Worm (Caenorhabditis elegans) whole organism, L2 larva: Measurements from ENCODE around the gene npr-20.

ENCODE experiments used
- C34F6.9 ChIP-seq: fragments of 150-350 bp; optimal IDR thresholded peaks from 2 replicates; lab custom pipeline; 2014; ENCODE audit warnings: missing biosample characterization, missing genetic modification characterization
- F13H6.1 ChIP-seq: sonication (generic microtip); optimal IDR thresholded peaks from 2 replicates; lab custom pipeline; 2016; ENCODE audit warnings: missing genetic modification characterization, missing compliant biosample characterization
- R02D3.7 ChIP-seq: fragments of 150-350 bp; optimal IDR thresholded peaks from 2 replicates; lab custom pipeline; 2014; ENCODE audit warnings: missing biosample characterization, missing genetic modification characterization
- Y55F3AM.14 ChIP-seq: fragments of 200-800 bp; sonication (Bioruptor generic); optimal IDR thresholded peaks from 2 replicates; lab custom pipeline; 2018; ENCODE audit warnings: mild to moderate bottlenecking, missing genetic modification characterization, missing compliant biosample characterization
- ZK546.5 ChIP-seq: sonication (generic microtip); optimal IDR thresholded peaks from 2 replicates; lab custom pipeline; 2017; ENCODE audit warnings: missing biosample characterization, missing genetic modification characterization
- alr-1 ChIP-seq: fragments of 150-350 bp; optimal IDR thresholded peaks from 2 replicates; lab custom pipeline; 2014; ENCODE audit warnings: missing biosample characterization, missing genetic modification characterization
- aly-2 ChIP-seq: fragments of 150-350 bp; optimal IDR thresholded peaks from 2 replicates; lab custom pipeline; 2014; ENCODE audit warnings: missing biosample characterization, missing genetic modification characterization
- blmp-1 ChIP-seq: sonication (generic microtip); optimal IDR thresholded peaks from 2 replicates; lab custom pipeline; 2017; ENCODE audit warnings: missing genetic modification characterization, mild to moderate bottlenecking, missing compliant biosample characterization, antibody characterized with exemption, moderate library complexity; ENCODE audit not compliant: insufficient read depth
- ceh-82 ChIP-seq: fragments of 150-350 bp; optimal IDR thresholded peaks from 2 replicates; lab custom pipeline; 2014; ENCODE audit warnings: missing biosample characterization, missing genetic modification characterization
- crh-2 ChIP-seq: sonication (generic microtip); optimal IDR thresholded peaks from 2 replicates; lab custom pipeline; 2017; ENCODE audit warnings: missing biosample characterization, missing genetic modification characterization
- egl-27 ChIP-seq: sonication (generic microtip); optimal IDR thresholded peaks from 3 replicates; lab custom pipeline; 2017; ENCODE audit warnings: missing biosample characterization, missing genetic modification reagents, missing genetic modification characterization
- elt-1 ChIP-seq: fragments of 150-350 bp; optimal IDR thresholded peaks from 2 replicates; lab custom pipeline; 2014; ENCODE audit warnings: missing biosample characterization, missing genetic modification characterization
- fos-1 ChIP-seq: fragments of 150-350 bp; optimal IDR thresholded peaks from 2 replicates; lab custom pipeline; 2014; ENCODE audit warnings: missing biosample characterization, missing genetic modification characterization
- gmeb-1 ChIP-seq: fragments of 150-350 bp; optimal IDR thresholded peaks from 2 replicates; lab custom pipeline; 2014; ENCODE audit warnings: missing biosample characterization, missing genetic modification characterization
- lin-11 ChIP-seq: fragments of 150-350 bp; sonication (generic microtip); optimal IDR thresholded peaks from 2 replicates; lab custom pipeline; 2014; ENCODE audit warnings: missing biosample characterization, missing genetic modification characterization, inconsistent platforms, mixed read lengths
- lin-13 ChIP-seq: fragments of 150-350 bp; optimal IDR thresholded peaks from 2 replicates; lab custom pipeline; 2014; ENCODE audit warnings: missing biosample characterization, missing genetic modification reagents, missing genetic modification characterization
- lin-39 ChIP-seq: fragments of 150-350 bp; optimal IDR thresholded peaks from 2 replicates; lab custom pipeline; 2014; ENCODE audit warnings: missing biosample characterization, missing genetic modification reagents, missing genetic modification characterization
- lsy-2 ChIP-seq, 2 experiments: fragments of 150-350 bp in 1 of 2; sonication (generic microtip) in 1 of 2; optimal IDR thresholded peaks; 2 replicates each; lab custom pipeline; 2014 to 2017; ENCODE audit warnings: missing biosample characterization in 2 of 2, missing genetic modification characterization in 2 of 2
- mab-5 ChIP-seq: fragments of 150-350 bp; optimal IDR thresholded peaks from 2 replicates; lab custom pipeline; 2014; ENCODE audit warnings: missing biosample characterization, missing genetic modification characterization
- mbf-1 ChIP-seq: sonication (generic microtip); optimal IDR thresholded peaks from 2 replicates; lab custom pipeline; 2017; ENCODE audit warnings: missing biosample characterization, missing genetic modification characterization
- nhr-11 ChIP-seq: fragments of 150-350 bp; optimal IDR thresholded peaks from 2 replicates; lab custom pipeline; 2014; ENCODE audit warnings: missing biosample characterization, missing genetic modification characterization
- nhr-129 ChIP-seq: fragments of 150-350 bp; optimal IDR thresholded peaks from 2 replicates; lab custom pipeline; 2014; ENCODE audit warnings: missing biosample characterization, missing genetic modification characterization
- nhr-21 ChIP-seq: fragments of 150-350 bp; optimal IDR thresholded peaks from 2 replicates; lab custom pipeline; 2014; ENCODE audit warnings: missing biosample characterization, missing genetic modification characterization
- nhr-237 ChIP-seq: fragments of 150-350 bp; optimal IDR thresholded peaks from 2 replicates; lab custom pipeline; 2014; ENCODE audit warnings: missing biosample characterization, missing genetic modification characterization
- nhr-25 ChIP-seq: fragments of 150-350 bp; sonication (generic microtip); optimal IDR thresholded peaks from 3 replicates; lab custom pipeline; 2014; ENCODE audit warnings: missing biosample characterization, missing genetic modification characterization
- nhr-77 ChIP-seq: fragments of 150-350 bp; optimal IDR thresholded peaks from 2 replicates; lab custom pipeline; 2014; ENCODE audit warnings: missing biosample characterization, missing genetic modification characterization
- peb-1 ChIP-seq: fragments of 150-350 bp; optimal IDR thresholded peaks from 2 replicates; lab custom pipeline; 2014; ENCODE audit warnings: missing biosample characterization, missing genetic modification characterization
- skn-1 ChIP-seq: sonication (generic microtip); optimal IDR thresholded peaks from 2 replicates; lab custom pipeline; 2017; ENCODE audit warnings: missing biosample characterization, missing genetic modification characterization
- sma-3 ChIP-seq: sonication (generic microtip); optimal IDR thresholded peaks from 2 replicates; lab custom pipeline; 2016; ENCODE audit warnings: missing genetic modification reagents, missing genetic modification characterization, missing compliant biosample characterization
- sma-9 ChIP-seq, 2 experiments: fragments of 150-350 bp in 1 of 2; sonication (generic microtip) in 1 of 2; optimal IDR thresholded peaks; 2 replicates each; lab custom pipeline; 2014 to 2016; ENCODE audit warnings: missing genetic modification characterization in 2 of 2, mild to moderate bottlenecking in 1 of 2, missing biosample characterization in 1 of 2, missing compliant biosample characterization in 1 of 2, missing genetic modification reagents in 1 of 2, moderate library complexity in 1 of 2
- snpc-4 ChIP-seq: fragments of 150-350 bp; optimal IDR thresholded peaks from 2 replicates; lab custom pipeline; 2014; ENCODE audit warnings: missing biosample characterization, missing genetic modification characterization
- unc-39 ChIP-seq: fragments of 150-350 bp; optimal IDR thresholded peaks from 2 replicates; lab custom pipeline; 2014; ENCODE audit warnings: missing biosample characterization, missing genetic modification characterization
- unc-55 ChIP-seq: fragments of 150-350 bp; sonication (generic microtip); optimal IDR thresholded peaks from 3 replicates; lab custom pipeline; 2014; ENCODE audit warnings: missing biosample characterization, missing genetic modification reagents, missing genetic modification characterization
- zag-1 ChIP-seq: fragments of 150-350 bp; optimal IDR thresholded peaks from 2 replicates; lab custom pipeline; 2014; ENCODE audit warnings: missing biosample characterization, missing genetic modification characterization
- ztf-1 ChIP-seq: fragments of 200-800 bp; sonication (Bioruptor generic); conservative IDR thresholded peaks from 2 replicates; pipeline ENCODE4 v1.3.6; 2022; ENCODE audit warnings: missing genetic modification characterization, missing compliant biosample characterization
- ztf-11 ChIP-seq: sonication (generic microtip); optimal IDR thresholded peaks from 2 replicates; lab custom pipeline; 2017; ENCODE audit warnings: missing biosample characterization, missing genetic modification characterization
- ztf-4 ChIP-seq: fragments of 150-350 bp; optimal IDR thresholded peaks from 2 replicates; lab custom pipeline; 2014; ENCODE audit warnings: missing biosample characterization, missing genetic modification characterization

npr-20 gene

ce11 chrII:8857074-8857473 lies 7.9 kb downstream of the npr-20 start:
- TF ChIP-seq nhr-77 (tag; lab: Kevin White, UChicago) (no peak), ZK546.5 (tag; lab: Kevin White, UChicago) (no peak), nhr-237 (tag; lab: Kevin White, UChicago) (no peak), nhr-129 (no peak), nhr-21 (tag; lab: Kevin White, UChicago) (no peak), blmp-1 (no peak), lsy-2 (tag; optimal IDR thresholded peaks at IDR 0.05; lab: Kevin White, UChicago) (no peak), egl-27 (no peak)

- TF ChIP-seq nhr-11 (tag; lab: Kevin White, UChicago) = no peak
- no peak for TF ChIP-seq lin-39 (tag; lab: Kevin White, UChicago)
- no peak for TF ChIP-seq aly-2 (tag; lab: Kevin White, UChicago)
- no peak for TF ChIP-seq C34F6.9 (tag; lab: Kevin White, UChicago)
- no peak for TF ChIP-seq skn-1
- TF ChIP-seq ceh-82 (tag; lab: Kevin White, UChicago) = no peak
- TF ChIP-seq, all 48 proteins: peak for 0
Observed at ce11 chrII:8856524-8856923, 8.5 kb downstream of the npr-20 start.

ce11 chrII:8854874-8855273 lies 10.1 kb downstream of the npr-20 start:
- no peak for TF ChIP-seq ztf-11 (tag; lab: Kevin White, UChicago)
- TF ChIP-seq nhr-25 (tag; lab: Kevin White, UChicago) = peak; percentile 33

ce11 chrII:8853960-8854359 lies 11.0 kb downstream of the npr-20 start:
- no peak for TF ChIP-seq gmeb-1 (tag; lab: Kevin White, UChicago)
- peak; percentile 25 for TF ChIP-seq sma-9 (GFP tag; optimal IDR thresholded peaks at IDR 0.05; lab: Kevin White, UChicago)
- TF ChIP-seq sma-9 (tag; optimal IDR thresholded peaks at IDR 0.05; lab: Kevin White, UChicago) = no peak
- peak; percentile 35 for TF ChIP-seq nhr-25 (tag; lab: Kevin White, UChicago)
- peak; percentile 69 for TF ChIP-seq nhr-21 (tag; lab: Kevin White, UChicago)
- peak in 1 of 2 experiments; percentile 2 for TF ChIP-seq lsy-2 (tag; optimal IDR thresholded peaks at IDR 0.05; lab: Kevin White, UChicago)
- TF ChIP-seq ztf-11 (tag; lab: Kevin White, UChicago) = no peak
- peak; percentile 15 for TF ChIP-seq fos-1
- TF ChIP-seq sma-3 = peak; percentile 25

- TF ChIP-seq lin-11 (tag; lab: Kevin White, UChicago) (no peak), peb-1 (tag; lab: Kevin White, UChicago) (no peak), nhr-11 (tag; lab: Kevin White, UChicago) (no peak), nhr-237 (tag; lab: Kevin White, UChicago) (no peak), aly-2 (tag; lab: Kevin White, UChicago) (no peak), F13H6.1 (no peak), unc-55 (GFP tag; lab: Kevin White, UChicago) (no peak), nhr-77 (tag; lab: Kevin White, UChicago) (no peak), sma-9 (GFP tag; optimal IDR thresholded peaks at IDR 0.05; lab: Kevin White, UChicago) (no peak), sma-9 (tag; optimal IDR thresholded peaks at IDR 0.05; lab: Kevin White, UChicago) (no peak), mab-5 (no peak), lin-13 (GFP tag; lab: Kevin White, UChicago) (no peak), blmp-1 (no peak), skn-1 (no peak), ztf-4 (tag; lab: Kevin White, UChicago) (no peak), crh-2 (tag; lab: Kevin White, UChicago) (no peak), nhr-25 (tag; lab: Kevin White, UChicago) (no peak), ztf-1 (GFP tag; lab: Robert Waterston, UW) (no peak), alr-1 (no peak), ceh-82 (tag; lab: Kevin White, UChicago) (no peak), Y55F3AM.14 (GFP tag; lab: Kevin White, UChicago) (no peak)
Observed at ce11 chrII:8853238-8853637, 11.7 kb downstream of the npr-20 start.

- TF ChIP-seq nhr-21 (tag; lab: Kevin White, UChicago) (peak; percentile 8), sma-9 (GFP tag; optimal IDR thresholded peaks at IDR 0.05; lab: Kevin White, UChicago) (peak; percentile 22), sma-9 (tag; optimal IDR thresholded peaks at IDR 0.05; lab: Kevin White, UChicago) (no peak), unc-39 (tag; lab: Kevin White, UChicago) (no peak), ZK546.5 (tag; lab: Kevin White, UChicago) (no peak), zag-1 (tag; lab: Kevin White, UChicago) (no peak), sma-3 (peak; percentile 48), crh-2 (tag; lab: Kevin White, UChicago) (no peak), skn-1 (no peak), R02D3.7 (no peak), snpc-4 (no peak), nhr-25 (tag; lab: Kevin White, UChicago) (peak; percentile 66), mbf-1 (tag; lab: Kevin White, UChicago) (no peak), blmp-1 (peak; percentile 86), alr-1 (no peak), egl-27 (peak; percentile 9), elt-1 (no peak)
Observed at ce11 chrII:8851996-8852587, 12.9 kb downstream of the npr-20 start, which contains the start of gene oac-46. Gene oac-46 (minus strand): TSS chrII:8852096.
